Fruit fly (Drosophila melanogaster) whole organism, embryonic: ENCODE data around the gene SMC5.

ENCODE experiments used
- Atf-2 ChIP-seq: fragments of 200-800 bp; sonication (Bioruptor generic); optimal IDR thresholded peaks from 2 replicates; lab custom pipeline; 2016; ENCODE audit warnings: missing biosample characterization, missing genetic modification characterization
- Bdp1 ChIP-seq: fragments of 200-800 bp; sonication (Bioruptor generic); optimal IDR thresholded peaks from 3 replicates; lab custom pipeline; 2016; ENCODE audit warnings: missing biosample characterization, missing genetic modification characterization
- CG10959 ChIP-seq: fragments of 200-800 bp; sonication (Bioruptor generic); IDR thresholded peaks from 2 replicates; pipeline ENCODE4 v1.3.6; 2022; ENCODE audit warnings: missing biosample characterization, missing genetic modification characterization
- CG11504 ChIP-seq: fragments of 200-800 bp; sonication (Bioruptor generic); optimal IDR thresholded peaks from 3 replicates; lab custom pipeline; 2019; ENCODE audit warnings: missing biosample characterization, mild to moderate bottlenecking, missing genetic modification characterization, moderate library complexity
- CG11723 ChIP-seq: fragments of 200-800 bp; sonication (Bioruptor generic); optimal IDR thresholded peaks from 2 replicates; lab custom pipeline; 2017; ENCODE audit warnings: missing biosample characterization, mild to moderate bottlenecking, missing genetic modification characterization
- CG12659 ChIP-seq: fragments of 200-800 bp; sonication (Bioruptor generic); optimal IDR thresholded peaks from 3 replicates; lab custom pipeline; 2017; ENCODE audit warnings: mild to moderate bottlenecking, missing biosample characterization, missing genetic modification reagents, missing genetic modification characterization
- CG14441 ChIP-seq: fragments of 200-800 bp; sonication (Bioruptor generic); IDR thresholded peaks from 2 replicates; pipeline ENCODE4 v1.3.6; 2022; ENCODE audit warnings: missing biosample characterization, missing genetic modification characterization
- CG15601 ChIP-seq: fragments of 200-800 bp; sonication (Bioruptor generic); optimal IDR thresholded peaks from 3 replicates; lab custom pipeline; 2019; ENCODE audit warnings: missing biosample characterization, mild to moderate bottlenecking, missing genetic modification characterization, moderate library complexity
- CG1647 ChIP-seq: fragments of 200-800 bp; sonication (Bioruptor generic); optimal IDR thresholded peaks from 3 replicates; lab custom pipeline; 2016; ENCODE audit warnings: missing biosample characterization, missing genetic modification characterization
- CG17361 ChIP-seq: fragments of 200-800 bp; sonication (Bioruptor generic); IDR thresholded peaks from 3 replicates; pipeline ENCODE4 v1.3.6; 2022; ENCODE audit warnings: missing biosample characterization, missing genetic modification characterization
- CG17829 ChIP-seq: fragments of 200-800 bp; optimal IDR thresholded peaks from 2 replicates; lab custom pipeline; 2019; ENCODE audit warnings: missing biosample characterization, mild to moderate bottlenecking, missing genetic modification characterization, moderate library complexity
- CG2875 ChIP-seq: fragments of 200-800 bp; sonication (Bioruptor generic); optimal IDR thresholded peaks from 2 replicates; lab custom pipeline; 2017; ENCODE audit warnings: missing biosample characterization, mild to moderate bottlenecking, missing genetic modification characterization, missing genetic modification reagents
- CG2889 ChIP-seq: fragments of 200-800 bp; sonication (Bioruptor generic); IDR thresholded peaks from 3 replicates; pipeline ENCODE4 v1.3.6; 2022; ENCODE audit warnings: missing biosample characterization, missing genetic modification characterization
- CG31224 ChIP-seq: fragments of 200-800 bp; sonication (Bioruptor generic); IDR thresholded peaks from 2 replicates; pipeline ENCODE4 v1.3.6; 2022; ENCODE audit warnings: missing biosample characterization, missing genetic modification characterization
- CG34376 ChIP-seq: fragments of 200-800 bp; sonication (Bioruptor generic); optimal IDR thresholded peaks from 2 replicates; lab custom pipeline; 2018; ENCODE audit warnings: missing biosample characterization, mild to moderate bottlenecking, missing genetic modification characterization
- CG4404 ChIP-seq: fragments of 200-800 bp; sonication (Bioruptor generic); IDR thresholded peaks from 2 replicates; pipeline ENCODE4 v1.3.6; 2022; ENCODE audit warnings: missing biosample characterization, missing genetic modification characterization
- CG4730 ChIP-seq: fragments of 200-800 bp; sonication (Bioruptor generic); IDR thresholded peaks from 2 replicates; pipeline ENCODE4 v1.3.6; 2022; ENCODE audit warnings: missing biosample characterization, missing genetic modification characterization
- CG6175 ChIP-seq: fragments of 200-800 bp; sonication (Bioruptor generic); IDR thresholded peaks from 3 replicates; pipeline ENCODE4 v1.3.6; 2022; ENCODE audit warnings: missing biosample characterization, missing genetic modification characterization
- CG7372 ChIP-seq: fragments of 200-800 bp; sonication (Bioruptor generic); IDR thresholded peaks from 2 replicates; pipeline ENCODE4 v1.3.6; 2022; ENCODE audit warnings: missing biosample characterization, missing genetic modification characterization
- CG7556 ChIP-seq: fragments of 200-800 bp; sonication (Bioruptor generic); optimal IDR thresholded peaks from 2 replicates; lab custom pipeline; 2017; ENCODE audit warnings: missing biosample characterization, mild to moderate bottlenecking, missing genetic modification characterization
- CG8765 ChIP-seq: fragments of 200-800 bp; sonication (Bioruptor generic); IDR thresholded peaks from 2 replicates; pipeline ENCODE4 v1.3.6; 2022; ENCODE audit warnings: missing biosample characterization, missing genetic modification characterization
- CG9215 ChIP-seq: fragments of 200-800 bp; sonication (Bioruptor generic); IDR thresholded peaks from 2 replicates; pipeline ENCODE4 v1.3.6; 2022; ENCODE audit warnings: missing biosample characterization, missing genetic modification characterization
- CG9817 ChIP-seq: fragments of 200-800 bp; sonication (Bioruptor generic); optimal IDR thresholded peaks from 2 replicates; lab custom pipeline; 2018; ENCODE audit warnings: missing biosample characterization, mild to moderate bottlenecking, missing genetic modification characterization, moderate library complexity
- CHES-1-like ChIP-seq: fragments of 200-800 bp; sonication (Bioruptor generic); optimal IDR thresholded peaks from 2 replicates; lab custom pipeline; 2016; ENCODE audit warnings: missing biosample characterization, missing genetic modification characterization
- Dad ChIP-seq: fragments of 200-800 bp; sonication (Bioruptor generic); optimal IDR thresholded peaks from 3 replicates; lab custom pipeline; 2016; ENCODE audit warnings: missing biosample characterization, missing genetic modification characterization
- Deaf1 ChIP-seq: fragments of 200-800 bp; optimal IDR thresholded peaks from 3 replicates; lab custom pipeline; 2019; ENCODE audit warnings: missing biosample characterization, mild to moderate bottlenecking, missing genetic modification characterization, moderate library complexity
- Dip3 ChIP-seq: fragments of 200-800 bp; sonication (Bioruptor generic); optimal IDR thresholded peaks from 3 replicates; lab custom pipeline; 2016; ENCODE audit warnings: missing biosample characterization, missing genetic modification characterization
- Doc2 ChIP-seq: fragments of 200-800 bp; sonication (Bioruptor generic); IDR thresholded peaks from 2 replicates; pipeline ENCODE4 v1.3.6; 2022; ENCODE audit warnings: missing biosample characterization, missing genetic modification characterization
- Dp ChIP-seq: fragments of 200-800 bp; sonication (Bioruptor generic); optimal IDR thresholded peaks from 2 replicates; lab custom pipeline; 2018; ENCODE audit warnings: missing biosample characterization, mild to moderate bottlenecking, missing genetic modification characterization, moderate library complexity
- Ets65A ChIP-seq: fragments of 200-800 bp; sonication (Bioruptor generic); peaks from one replicate; lab custom pipeline; 2016; ENCODE audit warnings: missing biosample characterization, missing genetic modification characterization
- Hr39 ChIP-seq: fragments of >200 bp; optimal IDR thresholded peaks from 2 replicates; lab custom pipeline; 2017
- Mes4 ChIP-seq: fragments of 200-800 bp; sonication (Bioruptor generic); optimal IDR thresholded peaks from 2 replicates; lab custom pipeline; 2016; ENCODE audit warnings: missing biosample characterization, missing genetic modification characterization
- Neu2 ChIP-seq: fragments of 200-800 bp; sonication (Bioruptor generic); optimal IDR thresholded peaks from 3 replicates; lab custom pipeline; 2016; ENCODE audit warnings: missing biosample characterization, missing genetic modification characterization, borderline replicate concordance
- Side ChIP-seq: fragments of 200-800 bp; sonication (Bioruptor generic); optimal IDR thresholded peaks from 2 replicates; lab custom pipeline; 2016; ENCODE audit warnings: missing biosample characterization, missing genetic modification characterization
- ap ChIP-seq: fragments of 200-800 bp; sonication (Bioruptor generic); IDR thresholded peaks from 2 replicates; pipeline ENCODE4 v1.3.6; 2022; ENCODE audit warnings: missing biosample characterization, missing genetic modification characterization
- bbx ChIP-seq: fragments of 200-800 bp; sonication (Bioruptor generic); IDR thresholded peaks from 2 replicates; pipeline ENCODE4 v1.3.6; 2022; ENCODE audit warnings: missing biosample characterization, missing genetic modification characterization; ENCODE audit not compliant: partially characterized antibody
- br ChIP-seq: fragments of >200 bp; optimal IDR thresholded peaks from 2 replicates; lab custom pipeline; 2017
- btn ChIP-seq: fragments of 200-800 bp; sonication (Bioruptor generic); optimal IDR thresholded peaks from 2 replicates; lab custom pipeline; 2016; ENCODE audit warnings: missing biosample characterization, missing genetic modification characterization
- cg ChIP-seq: fragments of 200-800 bp; sonication (Bioruptor generic); optimal IDR thresholded peaks from 3 replicates; lab custom pipeline; 2019; ENCODE audit warnings: missing biosample characterization, mild to moderate bottlenecking, missing genetic modification characterization, moderate library complexity
- danr ChIP-seq: fragments of 200-800 bp; sonication (Bioruptor generic); IDR thresholded peaks from 2 replicates; pipeline ENCODE4 v1.3.6; 2022; ENCODE audit warnings: missing biosample characterization, missing genetic modification characterization
- dati ChIP-seq: fragments of 200-800 bp; sonication (Bioruptor generic); IDR thresholded peaks from 2 replicates; pipeline ENCODE4 v1.3.6; 2022; ENCODE audit warnings: missing biosample characterization, missing genetic modification characterization
- dm ChIP-seq: fragments of 200-800 bp; sonication (Bioruptor generic); optimal IDR thresholded peaks from 3 replicates; lab custom pipeline; 2016; ENCODE audit warnings: missing biosample characterization, missing genetic modification characterization
- eve ChIP-seq, 2 experiments: fragments of >200 bp; optimal IDR thresholded peaks; 2 replicates each; lab custom pipeline; 2017; ENCODE audit warnings: missing biosample characterization in 2 of 2, missing genetic modification characterization in 2 of 2
- h ChIP-seq: fragments of >200 bp; optimal IDR thresholded peaks from 2 replicates; lab custom pipeline; 2017
- lov ChIP-seq, 2 experiments: fragments of 200-800 bp in 1 of 2; fragments of >200 bp in 1 of 2; sonication (Bioruptor generic) in 1 of 2; IDR thresholded peaks in 1 of 2; optimal IDR thresholded peaks in 1 of 2; 2 replicates in 1 of 2; 3 replicates in 1 of 2; pipeline versions ENCODE4 v1.3.6 to Lab custom; 2017 to 2022; ENCODE audit warnings: missing biosample characterization in 1 of 2, missing genetic modification characterization in 1 of 2
- mirr ChIP-seq: fragments of 200-800 bp; sonication (Bioruptor generic); optimal IDR thresholded peaks from 3 replicates; lab custom pipeline; 2018; ENCODE audit warnings: missing biosample characterization, mild to moderate bottlenecking, missing genetic modification characterization
- sd ChIP-seq: fragments of 200-800 bp; sonication (Bioruptor generic); optimal IDR thresholded peaks from 3 replicates; lab custom pipeline; 2018; ENCODE audit warnings: missing biosample characterization, mild to moderate bottlenecking, missing genetic modification characterization, moderate library complexity
- slbo ChIP-seq: fragments of 200-800 bp; sonication (Bioruptor generic); IDR thresholded peaks from 2 replicates; pipeline ENCODE4 v1.3.6; 2022; ENCODE audit warnings: missing biosample characterization, missing genetic modification characterization
- sob ChIP-seq: fragments of 200-800 bp; sonication (Bioruptor generic); IDR thresholded peaks from 2 replicates; pipeline ENCODE4 v1.3.6; 2022; ENCODE audit warnings: missing biosample characterization, missing genetic modification characterization
- sqz ChIP-seq: fragments of 200-800 bp; sonication (Bioruptor generic); optimal IDR thresholded peaks from 3 replicates; lab custom pipeline; 2018; ENCODE audit warnings: missing biosample characterization, mild to moderate bottlenecking, missing genetic modification characterization
- tin ChIP-seq: fragments of 200-800 bp; sonication (Bioruptor generic); optimal IDR thresholded peaks from 3 replicates; lab custom pipeline; 2016; ENCODE audit warnings: missing biosample characterization, missing genetic modification characterization
- wek ChIP-seq: fragments of 200-800 bp; sonication (Bioruptor generic); optimal IDR thresholded peaks from 3 replicates; lab custom pipeline; 2018; ENCODE audit warnings: missing biosample characterization, mild to moderate bottlenecking, missing genetic modification characterization, moderate library complexity
- zf30C ChIP-seq: fragments of 200-800 bp; sonication (Bioruptor generic); optimal IDR thresholded peaks from 3 replicates; lab custom pipeline; 2018; ENCODE audit warnings: missing biosample characterization, mild to moderate bottlenecking, missing genetic modification characterization

Gene SMC5

dm6 chr3L:21604265-21604664 lies 35.3 kb downstream of the SMC5 start (continued):
- TF ChIP-seq CG9817 (tag; lab: Kevin White, UChicago) = peak; percentile 62
- peak; percentile 19 for TF ChIP-seq CG15601
- peak; percentile 51 for TF ChIP-seq CHES-1-like (GFP tag; lab: Kevin White, UChicago)
- TF ChIP-seq CG8765 (GFP tag; lab: Robert Waterston, UW) = peak; percentile 45; the same call in 1 of the 2 replicates
- TF ChIP-seq cg (GFP tag; lab: Kevin White, UChicago) = no peak
- TF ChIP-seq Doc2 (GFP tag; lab: Robert Waterston, UW) = no peak
- peak; percentile 60 for TF ChIP-seq Mes4
- peak; percentile 31 for TF ChIP-seq dm (GFP tag; lab: Kevin White, UChicago)
- peak; percentile 86 for TF ChIP-seq slbo (GFP tag; lab: Robert Waterston, UW)
- TF ChIP-seq Deaf1 = no peak
- no peak for TF ChIP-seq h (lab: Kevin White, UChicago)
- no peak for TF ChIP-seq Bdp1 (GFP tag; lab: Kevin White, UChicago)
- peak; percentile 64 for TF ChIP-seq CG10959 (GFP tag; lab: Robert Waterston, UW)
- TF ChIP-seq CG17361 (GFP tag; lab: Robert Waterston, UW) = no peak; the same call in 2 of the 3 replicates
- no peak for TF ChIP-seq mirr (GFP tag; lab: Kevin White, UChicago)
- peak; percentile 52; the same call in 1 of the 2 replicates for TF ChIP-seq CG9215
- no peak for TF ChIP-seq wek (GFP tag; lab: Kevin White, UChicago)
- no peak for TF ChIP-seq ap (GFP tag; lab: Robert Waterston, UW)
- TF ChIP-seq Dad = peak; percentile 44
- TF ChIP-seq Hr39 (lab: Kevin White, UChicago) = no peak
- TF ChIP-seq CG11723 = no peak
- peak; percentile 57 for TF ChIP-seq Dp
- TF ChIP-seq br = no peak
- no peak for TF ChIP-seq CG7372 (GFP tag; lab: Robert Waterston, UW)
- peak; percentile 51 for TF ChIP-seq CG17829 (tag; lab: Kevin White, UChicago)
- peak; percentile 6 for TF ChIP-seq CG1647
- TF ChIP-seq zf30C = peak; percentile 6
- TF ChIP-seq Ets65A = peak; percentile 96
- TF ChIP-seq CG11504 (tag; lab: Kevin White, UChicago) = no peak
- TF ChIP-seq sob (GFP tag; lab: Robert Waterston, UW) = peak; percentile 73
- TF ChIP-seq CG7556 = no peak
- TF ChIP-seq CG2889 (GFP tag; lab: Robert Waterston, UW) = 0 out of 3 replicates have a peak, but pooled peaks have one; percentile 12
- no peak for TF ChIP-seq CG31224 (GFP tag; lab: Robert Waterston, UW)
- TF ChIP-seq sd (tag; lab: Kevin White, UChicago) = no peak
- TF ChIP-seq eve (GFP tag; optimal IDR thresholded peaks at IDR 0.05; lab: Kevin White, UChicago) = no peak
- no peak for TF ChIP-seq Neu2 (GFP tag; lab: Kevin White, UChicago)
- TF ChIP-seq CG12659 (GFP tag; lab: Kevin White, UChicago) = no peak
- no peak for TF ChIP-seq CG4404 (GFP tag; lab: Robert Waterston, UW)
- TF ChIP-seq sqz (GFP tag; lab: Kevin White, UChicago) = peak; percentile 66
- TF ChIP-seq Side (GFP tag; lab: Kevin White, UChicago) = peak; percentile 43
- no peak for TF ChIP-seq CG34376 (GFP tag; lab: Kevin White, UChicago)
- TF ChIP-seq Atf-2 (GFP tag; lab: Kevin White, UChicago) = peak; percentile 67
- TF ChIP-seq danr (GFP tag; lab: Robert Waterston, UW) = peak; percentile 15; the same call in 1 of the 2 replicates
- TF ChIP-seq CG14441 = peak; percentile 57
- TF ChIP-seq CG4730 (GFP tag; lab: Robert Waterston, UW) = peak; percentile 67
- peak; percentile 40 for TF ChIP-seq CG2875 (GFP tag; lab: Kevin White, UChicago)
- TF ChIP-seq bbx (GFP tag; lab: Robert Waterston, UW) = peak; percentile 59
- TF ChIP-seq dati (GFP tag; lab: Robert Waterston, UW) = no peak
- peak; percentile 17 for TF ChIP-seq btn (GFP tag; lab: Kevin White, UChicago)
- peak; percentile 40 for TF ChIP-seq Dip3 (GFP tag; lab: Kevin White, UChicago)
- 0 out of 3 replicates have a peak, but pooled peaks have one; percentile 40 for TF ChIP-seq CG6175
- TF ChIP-seq tin (GFP tag; lab: Kevin White, UChicago) = peak; percentile 72
- TF ChIP-seq lov (optimal IDR thresholded peaks at IDR 0.05; lab: Kevin White, UChicago) = no peak
- no peak for TF ChIP-seq lov (GFP tag; IDR thresholded peaks at IDR 0.05; lab: Robert Waterston, UW)
